Fruit fly (Drosophila melanogaster) Kc167 (cell line): ENCODE measurements around the gene Phlpp.

ENCODE experiments used
- Myc ChIP-seq: fragments of >200 bp; optimal IDR thresholded peaks from 2 replicates; lab custom pipeline; 2017; ENCODE audit warnings: missing external identifiers
- Sin3A ChIP-seq: fragments of >200 bp; optimal IDR thresholded peaks from 2 replicates; lab custom pipeline; 2018; ENCODE audit warnings: missing external identifiers
- h ChIP-seq: fragments of >200 bp; optimal IDR thresholded peaks from 3 replicates; lab custom pipeline; 2018; ENCODE audit warnings: missing external identifiers
- insv ChIP-seq: fragments of >200 bp; optimal IDR thresholded peaks from 3 replicates; lab custom pipeline; 2018; ENCODE audit warnings: missing external identifiers
- psq ChIP-seq: fragments of >200 bp; optimal IDR thresholded peaks from 2 replicates; lab custom pipeline; 2017; ENCODE audit warnings: missing external identifiers
- ttk ChIP-seq: sonication (Bioruptor generic); optimal IDR thresholded peaks from 2 replicates; lab custom pipeline; 2017; ENCODE audit warnings: missing external identifiers

Gene Phlpp

dm6 chr2L:19063090-19063692 lies 4.3 kb downstream of the Phlpp start, which contains the start of gene Dus4:
TSS of gene Dus4 (plus strand) at chr2L:19063295.
- TF ChIP-seq Sin3A (lab: Kevin White, UChicago) (no peak), psq (lab: Kevin White, UChicago) (no peak), ttk (no peak), Myc (lab: Kevin White, UChicago) (no peak), h (lab: Kevin White, UChicago) (no peak), insv (lab: Kevin White, UChicago) (no peak)

dm6 chr2L:19064706-19065105 lies 5.8 kb downstream of the Phlpp start, which contains the start of gene CG17343:
TSS of gene CG17343 (plus strand) at chr2L:19064929.
- TF ChIP-seq insv (lab: Kevin White, UChicago) (no peak), Myc (lab: Kevin White, UChicago) (no peak), h (lab: Kevin White, UChicago) (no peak), Sin3A (lab: Kevin White, UChicago) (no peak), ttk (no peak)

dm6 chr2L:19068393-19068792 lies 9.5 kb downstream of the Phlpp start:
- TF ChIP-seq psq (lab: Kevin White, UChicago), result no peak
- no peak for TF ChIP-seq ttk
- TF ChIP-seq Myc (lab: Kevin White, UChicago), result no peak
- TF ChIP-seq insv (lab: Kevin White, UChicago), result no peak
- TF ChIP-seq h (lab: Kevin White, UChicago), result no peak
- TF ChIP-seq Sin3A (lab: Kevin White, UChicago), result no peak

dm6 chr2L:19069548-19070145 lies 10.7 kb downstream of the Phlpp start, which contains the start of gene CG10702:
TSS of gene CG10702 (minus strand) at chr2L:19069851.
- TF ChIP-seq ttk, result no peak
- TF ChIP-seq Myc (lab: Kevin White, UChicago), result no peak
- no peak for TF ChIP-seq Sin3A (lab: Kevin White, UChicago)
- TF ChIP-seq psq (lab: Kevin White, UChicago), result no peak
- TF ChIP-seq insv (lab: Kevin White, UChicago), result no peak
- TF ChIP-seq h (lab: Kevin White, UChicago), result no peak

- TF ChIP-seq insv (lab: Kevin White, UChicago) (no peak), ttk (no peak), psq (lab: Kevin White, UChicago) (no peak), Sin3A (lab: Kevin White, UChicago) (no peak), h (lab: Kevin White, UChicago) (no peak), Myc (lab: Kevin White, UChicago) (no peak)
Measured at dm6 chr2L:19071713-19072112, 12.8 kb downstream of the Phlpp start.

- no peak for TF ChIP-seq insv (lab: Kevin White, UChicago)
- no peak for TF ChIP-seq Myc (lab: Kevin White, UChicago)
- TF ChIP-seq h (lab: Kevin White, UChicago), result no peak
- TF ChIP-seq psq (lab: Kevin White, UChicago), result no peak
- no peak for TF ChIP-seq ttk
- TF ChIP-seq Sin3A (lab: Kevin White, UChicago), result no peak
Measured at dm6 chr2L:19074099-19074828, 15.3 kb downstream of the Phlpp start, which contains the start of gene CG17572. TSS of gene CG17572 (minus strand) at chr2L:19074149.

dm6 chr2L:19078928-19079327 lies 20.0 kb downstream of the Phlpp start, which contains the start of gene CG10700:
TSS of gene CG10700 (minus strand) at chr2L:19079028.
- TF ChIP-seq ttk (no peak), Myc (lab: Kevin White, UChicago) (no peak), h (lab: Kevin White, UChicago) (no peak), psq (lab: Kevin White, UChicago) (no peak)

- no peak for TF ChIP-seq ttk
- TF ChIP-seq Myc (lab: Kevin White, UChicago), result no peak
- no peak for TF ChIP-seq insv (lab: Kevin White, UChicago)
- TF ChIP-seq Sin3A (lab: Kevin White, UChicago), result no peak
- TF ChIP-seq h (lab: Kevin White, UChicago), result no peak
- no peak for TF ChIP-seq psq (lab: Kevin White, UChicago)
Measured at dm6 chr2L:19079742-19080141, 20.8 kb downstream of the Phlpp start.

- TF ChIP-seq ttk (no peak), Myc (lab: Kevin White, UChicago) (no peak), h (lab: Kevin White, UChicago) (no peak), Sin3A (lab: Kevin White, UChicago) (no peak), psq (lab: Kevin White, UChicago) (no peak), insv (lab: Kevin White, UChicago) (no peak)
Measured at dm6 chr2L:19083320-19083764, 24.4 kb downstream of the Phlpp start.

- TF ChIP-seq Myc (lab: Kevin White, UChicago), result no peak
- no peak for TF ChIP-seq Sin3A (lab: Kevin White, UChicago)
- TF ChIP-seq psq (lab: Kevin White, UChicago), result no peak
- no peak for TF ChIP-seq h (lab: Kevin White, UChicago)
- TF ChIP-seq ttk, result no peak
- TF ChIP-seq insv (lab: Kevin White, UChicago), result no peak
Measured at dm6 chr2L:19088895-19089294, 30.0 kb downstream of the Phlpp start.

- TF ChIP-seq Sin3A (lab: Kevin White, UChicago) (no peak), insv (lab: Kevin White, UChicago) (no peak), psq (lab: Kevin White, UChicago) (no peak), h (lab: Kevin White, UChicago) (no peak), Myc (lab: Kevin White, UChicago) (no peak), ttk (no peak)
Measured at dm6 chr2L:19089385-19089784, 30.5 kb downstream of the Phlpp start.
